Fruit fly (Drosophila melanogaster) whole organism, embryonic: ENCODE data around the gene Pdxk.
A peak's percentile ranks its signal among the peaks of the same experiment; 100 is the strongest.

ENCODE experiments used
- BEAF-32 ChIP-seq: fragments of 200-800 bp; sonication (Bioruptor generic); optimal IDR thresholded peaks from 3 replicates; lab custom pipeline; 2017; ENCODE audit warnings: missing biosample characterization, missing genetic modification characterization, mild to moderate bottlenecking, moderate library complexity, missing genetic modification reagents
- BtbVII ChIP-seq: fragments of 200-800 bp; sonication (Bioruptor generic); optimal IDR thresholded peaks from 3 replicates; lab custom pipeline; 2017; ENCODE audit warnings: missing biosample characterization, mild to moderate bottlenecking, missing genetic modification characterization
- CG12769 ChIP-seq: fragments of 200-800 bp; sonication (Bioruptor generic); optimal IDR thresholded peaks from 2 replicates; lab custom pipeline; 2019; ENCODE audit warnings: missing biosample characterization, mild to moderate bottlenecking, missing genetic modification characterization, moderate library complexity
- CG15514 ChIP-seq: fragments of 200-800 bp; sonication (Bioruptor generic); optimal IDR thresholded peaks from 3 replicates; lab custom pipeline; 2017; ENCODE audit warnings: missing biosample characterization, missing genetic modification characterization, mild to moderate bottlenecking, moderate library complexity, missing genetic modification reagents
- CG15601 ChIP-seq: fragments of 200-800 bp; sonication (Bioruptor generic); optimal IDR thresholded peaks from 3 replicates; lab custom pipeline; 2019; ENCODE audit warnings: missing biosample characterization, mild to moderate bottlenecking, missing genetic modification characterization, moderate library complexity
- CG2129 ChIP-seq: fragments of 200-800 bp; sonication (Bioruptor generic); IDR thresholded peaks from 2 replicates; pipeline ENCODE4 v1.3.6; 2022; ENCODE audit warnings: missing biosample characterization, missing genetic modification characterization; ENCODE audit not compliant: partially characterized antibody
- CG30020 ChIP-seq: fragments of 200-800 bp; optimal IDR thresholded peaks from 2 replicates; lab custom pipeline; 2019; ENCODE audit warnings: missing biosample characterization, mild to moderate bottlenecking, missing genetic modification characterization, moderate library complexity
- CG31441 ChIP-seq: fragments of 200-800 bp; sonication (Bioruptor generic); IDR thresholded peaks from 2 replicates; pipeline ENCODE4 v1.3.6; 2022; ENCODE audit warnings: missing biosample characterization, missing genetic modification characterization
- CG34224 ChIP-seq: fragments of 200-800 bp; sonication (Bioruptor generic); IDR thresholded peaks from 3 replicates; pipeline ENCODE4 v1.3.6; 2022; ENCODE audit warnings: missing biosample characterization, missing genetic modification characterization; ENCODE audit not compliant: partially characterized antibody
- CG4424 ChIP-seq: fragments of 200-800 bp; sonication (Bioruptor generic); optimal IDR thresholded peaks from 3 replicates; lab custom pipeline; 2016; ENCODE audit warnings: missing biosample characterization, missing genetic modification characterization
- CG6813 ChIP-seq: fragments of 200-800 bp; sonication (Bioruptor generic); optimal IDR thresholded peaks from 2 replicates; lab custom pipeline; 2017; ENCODE audit warnings: missing biosample characterization, missing genetic modification characterization, mild to moderate bottlenecking, moderate library complexity, missing genetic modification reagents
- CG7357 ChIP-seq: fragments of 200-800 bp; sonication (Bioruptor generic); IDR thresholded peaks from 3 replicates; pipeline ENCODE4 v1.3.6; 2022; ENCODE audit warnings: missing biosample characterization, missing genetic modification characterization
- CG8924 ChIP-seq: fragments of 200-800 bp; optimal IDR thresholded peaks from 3 replicates; lab custom pipeline; 2019; ENCODE audit warnings: missing biosample characterization, mild to moderate bottlenecking, missing genetic modification characterization, moderate library complexity
- CG9797 ChIP-seq: fragments of 200-800 bp; sonication (Bioruptor generic); optimal IDR thresholded peaks from 3 replicates; lab custom pipeline; 2018; ENCODE audit warnings: missing biosample characterization, mild to moderate bottlenecking, missing genetic modification characterization
- CHES-1-like ChIP-seq: fragments of 200-800 bp; sonication (Bioruptor generic); optimal IDR thresholded peaks from 2 replicates; lab custom pipeline; 2016; ENCODE audit warnings: missing biosample characterization, missing genetic modification characterization
- Camta ChIP-seq: fragments of 200-800 bp; sonication (Bioruptor generic); optimal IDR thresholded peaks from 2 replicates; lab custom pipeline; 2016; ENCODE audit warnings: missing biosample characterization, missing genetic modification characterization
- Dad ChIP-seq: fragments of 200-800 bp; sonication (Bioruptor generic); optimal IDR thresholded peaks from 3 replicates; lab custom pipeline; 2016; ENCODE audit warnings: missing biosample characterization, missing genetic modification characterization
- Dip3 ChIP-seq: fragments of 200-800 bp; sonication (Bioruptor generic); optimal IDR thresholded peaks from 3 replicates; lab custom pipeline; 2016; ENCODE audit warnings: missing biosample characterization, missing genetic modification characterization
- Elba2 ChIP-seq: fragments of 200-800 bp; sonication (Bioruptor generic); optimal IDR thresholded peaks from 3 replicates; lab custom pipeline; 2016; ENCODE audit warnings: missing biosample characterization, missing genetic modification characterization
- HLH4C ChIP-seq: fragments of 200-800 bp; sonication (Bioruptor generic); IDR thresholded peaks from 3 replicates; pipeline ENCODE4 v1.3.6; 2022; ENCODE audit warnings: missing biosample characterization, missing genetic modification characterization; ENCODE audit not compliant: partially characterized antibody
- Hmr ChIP-seq: fragments of 200-800 bp; sonication (Bioruptor generic); optimal IDR thresholded peaks from 3 replicates; lab custom pipeline; 2017; ENCODE audit warnings: mild to moderate bottlenecking, missing biosample characterization, missing genetic modification reagents, missing genetic modification characterization
- Kr ChIP-seq: fragments of 200-800 bp; sonication (Bioruptor generic); optimal IDR thresholded peaks from 2 replicates; lab custom pipeline; 2017; ENCODE audit warnings: missing biosample characterization, mild to moderate bottlenecking, missing genetic modification characterization
- Med ChIP-seq: fragments of 200-800 bp; sonication (Bioruptor generic); peaks from one replicate; lab custom pipeline; 2016; ENCODE audit warnings: missing biosample characterization, missing genetic modification characterization, mild to moderate bottlenecking, inconsistent platforms, moderate library complexity
- NC2α ChIP-seq: fragments of 200-800 bp; sonication (Bioruptor generic); optimal IDR thresholded peaks from 2 replicates; lab custom pipeline; 2016; ENCODE audit warnings: missing biosample characterization, missing genetic modification characterization
- Nf-YB ChIP-seq: fragments of 200-800 bp; sonication (Bioruptor generic); optimal IDR thresholded peaks from 3 replicates; lab custom pipeline; 2019; ENCODE audit warnings: missing biosample characterization, mild to moderate bottlenecking, missing genetic modification characterization, moderate library complexity
- Ptx1 ChIP-seq: fragments of 200-800 bp; sonication (Bioruptor generic); IDR thresholded peaks from 2 replicates; pipeline ENCODE4 v1.3.6; 2022; ENCODE audit warnings: missing biosample characterization, missing genetic modification characterization
- Sin3A ChIP-seq: fragments of >200 bp; optimal IDR thresholded peaks from 2 replicates; lab custom pipeline; 2018
- bcd ChIP-seq: fragments of 200-800 bp; sonication (Bioruptor generic); optimal IDR thresholded peaks from 2 replicates; lab custom pipeline; 2017; ENCODE audit warnings: missing biosample characterization, mild to moderate bottlenecking, missing genetic modification characterization
- bowl ChIP-seq: fragments of 200-800 bp; sonication (Bioruptor generic); IDR thresholded peaks from 2 replicates; pipeline ENCODE4 v1.3.6; 2022; ENCODE audit warnings: missing biosample characterization, missing genetic modification characterization
- cas ChIP-seq: fragments of 200-800 bp; sonication (Bioruptor generic); IDR thresholded peaks from 2 replicates; pipeline ENCODE4 v1.3.6; 2022; ENCODE audit warnings: missing biosample characterization, missing genetic modification characterization
- chn ChIP-seq: fragments of 200-800 bp; sonication (Bioruptor generic); optimal IDR thresholded peaks from 2 replicates; lab custom pipeline; 2016; ENCODE audit warnings: missing biosample characterization, missing genetic modification characterization
- corto ChIP-seq: fragments of 200-800 bp; sonication (Bioruptor generic); optimal IDR thresholded peaks from 2 replicates; lab custom pipeline; 2016; ENCODE audit warnings: missing biosample characterization, mild to moderate bottlenecking, missing genetic modification characterization, moderate library complexity
- dpn ChIP-seq, 2 experiments: fragments of 200-800 bp; sonication (Bioruptor generic); optimal IDR thresholded peaks; 3 replicates each; lab custom pipeline; 2016; ENCODE audit warnings: missing biosample characterization in 2 of 2, missing genetic modification characterization in 2 of 2
- exex ChIP-seq: fragments of 200-800 bp; sonication (Bioruptor generic); optimal IDR thresholded peaks from 4 replicates; lab custom pipeline; 2018; ENCODE audit warnings: missing biosample characterization, mild to moderate bottlenecking, missing genetic modification characterization, moderate library complexity
- gcm2 ChIP-seq: fragments of 200-800 bp; sonication (Bioruptor generic); optimal IDR thresholded peaks from 2 replicates; lab custom pipeline; 2016; ENCODE audit warnings: missing biosample characterization, missing genetic modification characterization
- gfzf ChIP-seq: fragments of 200-800 bp; sonication (Bioruptor generic); optimal IDR thresholded peaks from 2 replicates; lab custom pipeline; 2016; ENCODE audit warnings: missing biosample characterization, mild to moderate bottlenecking, missing genetic modification characterization, moderate library complexity
- luna ChIP-seq: fragments of 200-800 bp; sonication (Bioruptor generic); optimal IDR thresholded peaks from 2 replicates; lab custom pipeline; 2016; ENCODE audit warnings: missing biosample characterization, missing genetic modification characterization
- nau ChIP-seq: fragments of 200-800 bp; sonication (Bioruptor generic); optimal IDR thresholded peaks from 3 replicates; lab custom pipeline; 2017; ENCODE audit warnings: missing biosample characterization, mild to moderate bottlenecking, missing genetic modification characterization, missing genetic modification reagents
- nmo ChIP-seq: fragments of 200-800 bp; sonication (Bioruptor generic); optimal IDR thresholded peaks from 2 replicates; lab custom pipeline; 2018; ENCODE audit warnings: missing biosample characterization, mild to moderate bottlenecking, missing genetic modification characterization, moderate library complexity
- p53 ChIP-seq: fragments of 200-800 bp; sonication (Bioruptor generic); optimal IDR thresholded peaks from 2 replicates; lab custom pipeline; 2016; ENCODE audit warnings: missing biosample characterization, missing genetic modification characterization
- pan ChIP-seq, 4 experiments: fragments of >200 bp in 3 of 4; fragments of 200-800 bp in 1 of 4; sonication (Bioruptor generic) in 1 of 4; optimal IDR thresholded peaks in 3 of 4; IDR thresholded peaks in 1 of 4; 2 replicates each; pipeline versions ENCODE4 v1.3.6 to Lab custom; 2017 to 2022; ENCODE audit warnings: missing biosample characterization in 2 of 4, missing genetic modification characterization in 2 of 4, mixed read lengths in 1 of 4
- pb ChIP-seq: fragments of 200-800 bp; sonication (Bioruptor generic); optimal IDR thresholded peaks from 3 replicates; lab custom pipeline; 2016; ENCODE audit warnings: missing biosample characterization, missing genetic modification characterization
- slbo ChIP-seq: fragments of 200-800 bp; sonication (Bioruptor generic); IDR thresholded peaks from 2 replicates; pipeline ENCODE4 v1.3.6; 2022; ENCODE audit warnings: missing biosample characterization, missing genetic modification characterization
- tio ChIP-seq: fragments of 200-800 bp; sonication (Bioruptor generic); optimal IDR thresholded peaks from 2 replicates; lab custom pipeline; 2017; ENCODE audit warnings: missing biosample characterization, missing genetic modification characterization, inconsistent platforms
- toy ChIP-seq: fragments of 200-800 bp; sonication (Bioruptor generic); IDR thresholded peaks from 2 replicates; pipeline ENCODE4 v1.3.6; 2022; ENCODE audit warnings: missing biosample characterization, missing genetic modification characterization
- unpg ChIP-seq: fragments of 200-800 bp; sonication (Bioruptor generic); optimal IDR thresholded peaks from 3 replicates; lab custom pipeline; 2018; ENCODE audit warnings: missing biosample characterization, mild to moderate bottlenecking, missing genetic modification characterization, moderate library complexity
- usp ChIP-seq: fragments of >200 bp; optimal IDR thresholded peaks from 2 replicates; lab custom pipeline; 2017; ENCODE audit warnings: missing biosample characterization, missing genetic modification characterization
- zen ChIP-seq: fragments of 200-800 bp; sonication (Bioruptor generic); optimal IDR thresholded peaks from 3 replicates; lab custom pipeline; 2018; ENCODE audit warnings: missing biosample characterization, mild to moderate bottlenecking, missing genetic modification characterization, moderate library complexity
- zfh2 ChIP-seq: fragments of 200-800 bp; sonication (Bioruptor generic); optimal IDR thresholded peaks from 2 replicates; lab custom pipeline; 2016; ENCODE audit warnings: missing biosample characterization, missing genetic modification characterization

Pdxk gene

DNA sequence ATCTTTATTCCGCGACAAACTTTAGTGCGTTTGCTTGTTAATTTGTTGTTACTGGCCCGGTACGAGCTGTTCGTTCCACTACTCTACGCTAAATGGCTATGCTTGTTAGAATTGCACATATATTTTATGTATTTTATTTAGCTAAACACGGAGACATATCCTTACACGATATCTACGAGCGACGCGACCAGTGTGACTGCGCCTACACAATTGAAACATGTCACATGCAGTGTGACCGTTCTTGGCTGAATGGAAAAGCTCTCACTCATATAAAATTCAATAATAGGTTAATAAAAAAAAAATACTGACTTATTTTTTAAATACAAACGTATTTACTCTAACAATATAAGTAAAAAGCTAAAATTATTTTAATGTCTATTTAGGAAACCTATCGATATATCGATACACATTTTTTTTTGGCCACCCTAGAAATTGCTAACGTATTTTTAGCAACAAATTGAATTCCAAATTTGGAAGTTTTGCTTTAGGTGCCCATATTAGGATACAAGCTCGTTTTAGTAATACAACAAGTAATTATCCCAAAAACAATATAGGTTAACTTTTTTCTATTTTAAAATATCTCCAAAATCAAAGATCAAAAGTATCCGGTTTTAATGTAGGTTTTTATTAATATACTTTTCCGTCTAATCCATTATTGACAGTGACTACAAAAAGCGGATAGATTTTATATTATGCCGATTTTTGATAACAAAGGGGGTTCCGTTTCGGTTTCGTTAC, 39.1 kb downstream of the Pdxk start, which contains the start of gene CG4080 (continued):
- TF ChIP-seq Dip3 (peak; percentile 23), NC2α (GFP tag; lab: Kevin White, UChicago) (no peak), HLH4C (GFP tag; lab: Robert Waterston, UW) (peak; percentile 73), usp (GFP tag; lab: Kevin White, UChicago) (no peak), pan (optimal IDR thresholded peaks at IDR 0.05; lab: Kevin White, UChicago) (no peak), pan (GFP tag; optimal IDR thresholded peaks at IDR 0.05 in 1 of 2, IDR thresholded peaks at IDR 0.05 in 1 of 2) (peak in 1 of 2 experiments; percentile 7), Kr (GFP tag; lab: Kevin White, UChicago) (no peak), CG15601 (peak; percentile 57), Camta (peak; percentile 16), unpg (GFP tag; lab: Kevin White, UChicago) (peak; percentile 37), CG30020 (tag; lab: Kevin White, UChicago) (peak; percentile 60), CG6813 (GFP tag; lab: Kevin White, UChicago) (no peak), CG31441 (0 out of 2 replicates have a peak, but pooled peaks have one; percentile 44), p53 (no peak), Sin3A (lab: Kevin White, UChicago) (no peak), CG9797 (GFP tag; lab: Kevin White, UChicago) (peak; percentile 96), gcm2 (GFP tag; lab: Kevin White, UChicago) (no peak), chn (GFP tag; lab: Kevin White, UChicago) (peak; percentile 32), Elba2 (no peak), Dad (GFP tag; lab: Kevin White, UChicago) (no peak), zfh2 (no peak), CG8924 (tag; lab: Kevin White, UChicago) (peak; percentile 84), CG34224 (peak; percentile 69), CG15514 (GFP tag; lab: Kevin White, UChicago) (peak; percentile 67), CG2129 (peak; percentile 62; the same call in 1 of the 2 replicates), nmo (GFP tag; lab: Kevin White, UChicago) (peak; percentile 66), corto (GFP tag; lab: Kevin White, UChicago) (peak; percentile 32), BtbVII (GFP tag; lab: Kevin White, UChicago) (no peak), CHES-1-like (GFP tag; lab: Kevin White, UChicago) (no peak), CG7357 (GFP tag; lab: Robert Waterston, UW) (no peak), tio (GFP tag; lab: Kevin White, UChicago) (no peak), bcd (GFP tag; lab: Kevin White, UChicago) (no peak), CG4424 (GFP tag; lab: Kevin White, UChicago) (peak; percentile 8), Nf-YB (peak; percentile 23), dpn (GFP tag; optimal IDR thresholded peaks at IDR 0.05; lab: Kevin White, UChicago) (no peak), Hmr (GFP tag; lab: Kevin White, UChicago) (peak; percentile 42), bowl (GFP tag; lab: Robert Waterston, UW) (no peak), CG12769 (tag; lab: Kevin White, UChicago) (no peak), gfzf (GFP tag; lab: Kevin White, UChicago) (peak; percentile 90), luna (GFP tag; lab: Kevin White, UChicago) (no peak), cas (GFP tag; lab: Robert Waterston, UW) (no peak), slbo (GFP tag; lab: Robert Waterston, UW) (no peak), Med (GFP tag; lab: Kevin White, UChicago) (peak; percentile 81), zen (tag; lab: Kevin White, UChicago) (peak; percentile 26), exex (tag; lab: Kevin White, UChicago) (peak; percentile 1), pb (GFP tag; lab: Kevin White, UChicago) (no peak), toy (GFP tag; lab: Robert Waterston, UW) (no peak), Ptx1 (GFP tag; lab: Robert Waterston, UW) (no peak), BEAF-32 (peak; percentile 86), nau (GFP tag; lab: Kevin White, UChicago) (no peak)
